Worm (Caenorhabditis elegans): ENCODE data around the gene F45D3.2.

The F45D3.2 gene

ce11 chrV:12517148-12517547 lies 23.7 kb upstream of the F45D3.2 start, which contains the start of gene cal-1:
Gene cal-1, minus strand, starts transcription at chrV:12517248.
- TF ChIP-seq ztf-23 (GFP tag; IDR thresholded peaks at IDR 0.05) (no peak), ztf-29 (GFP tag; IDR thresholded peaks at IDR 0.05) (no peak), T22C8.4 (GFP tag; IDR thresholded peaks at IDR 0.05) (no peak), flt-1 (GFP tag; IDR thresholded peaks at IDR 0.05) (no peak), cog-1 (tag; optimal IDR thresholded peaks at IDR 0.05) (no peak), ref-1 (GFP tag; conservative IDR thresholded peaks at IDR 0.05) (no peak), tab-1 (GFP tag; IDR thresholded peaks at IDR 0.05) (no peak)

ce11 chrV:12517757-12518156 lies 23.1 kb upstream of the F45D3.2 start:
- TF ChIP-seq ztf-23 (GFP tag; IDR thresholded peaks at IDR 0.05) (no peak), T22C8.4 (GFP tag; IDR thresholded peaks at IDR 0.05) (no peak), klf-2 (GFP tag; conservative IDR thresholded peaks at IDR 0.05) (no peak), ztf-29 (GFP tag; IDR thresholded peaks at IDR 0.05) (no peak), ref-1 (GFP tag; conservative IDR thresholded peaks at IDR 0.05) (no peak), med-1 (GFP tag; optimal IDR thresholded peaks at IDR 0.05; ENCODE audit: insufficient read depth) (no peak), flt-1 (GFP tag; IDR thresholded peaks at IDR 0.05) (no peak), tab-1 (GFP tag; IDR thresholded peaks at IDR 0.05) (no peak), cog-1 (tag; optimal IDR thresholded peaks at IDR 0.05) (no peak)

- TF ChIP-seq flt-1 (GFP tag; IDR thresholded peaks at IDR 0.05) (no peak), ref-1 (GFP tag; conservative IDR thresholded peaks at IDR 0.05) (no peak), ztf-29 (GFP tag; IDR thresholded peaks at IDR 0.05) (no peak), T22C8.4 (GFP tag; IDR thresholded peaks at IDR 0.05) (no peak), tab-1 (GFP tag; IDR thresholded peaks at IDR 0.05) (no peak), klf-2 (GFP tag; conservative IDR thresholded peaks at IDR 0.05) (no peak), ztf-23 (GFP tag; IDR thresholded peaks at IDR 0.05) (no peak), cog-1 (tag; optimal IDR thresholded peaks at IDR 0.05) (no peak), med-1 (GFP tag; optimal IDR thresholded peaks at IDR 0.05; ENCODE audit: insufficient read depth) (no peak)
Measured at ce11 chrV:12518770-12519169, 22.1 kb upstream of the F45D3.2 start.

- TF ChIP-seq flt-1 (GFP tag; IDR thresholded peaks at IDR 0.05) (no peak), klf-2 (GFP tag; conservative IDR thresholded peaks at IDR 0.05) (no peak), T22C8.4 (GFP tag; IDR thresholded peaks at IDR 0.05) (no peak), tab-1 (GFP tag; IDR thresholded peaks at IDR 0.05) (no peak), cog-1 (tag; optimal IDR thresholded peaks at IDR 0.05) (no peak), ref-1 (GFP tag; conservative IDR thresholded peaks at IDR 0.05) (no peak), med-1 (GFP tag; optimal IDR thresholded peaks at IDR 0.05; ENCODE audit: insufficient read depth) (no peak), ztf-23 (GFP tag; IDR thresholded peaks at IDR 0.05) (no peak), ztf-29 (GFP tag; IDR thresholded peaks at IDR 0.05) (no peak)
Measured at ce11 chrV:12523356-12523755, 17.5 kb upstream of the F45D3.2 start.

- TF ChIP-seq klf-2 (GFP tag; conservative IDR thresholded peaks at IDR 0.05) (no peak), ref-1 (GFP tag; conservative IDR thresholded peaks at IDR 0.05) (no peak), ztf-23 (GFP tag; IDR thresholded peaks at IDR 0.05) (no peak), med-1 (GFP tag; optimal IDR thresholded peaks at IDR 0.05; ENCODE audit: insufficient read depth) (no peak), tab-1 (GFP tag; IDR thresholded peaks at IDR 0.05) (no peak), cog-1 (tag; optimal IDR thresholded peaks at IDR 0.05) (no peak), flt-1 (GFP tag; IDR thresholded peaks at IDR 0.05) (no peak), ztf-29 (GFP tag; IDR thresholded peaks at IDR 0.05) (no peak), T22C8.4 (GFP tag; IDR thresholded peaks at IDR 0.05) (no peak)
Measured at ce11 chrV:12525526-12525925, 15.3 kb upstream of the F45D3.2 start, which contains the start of gene dyf-4. Gene dyf-4, minus strand, starts transcription at chrV:12525738.

ce11 chrV:12526124-12526523 lies 14.7 kb upstream of the F45D3.2 start:
- TF ChIP-seq flt-1 (GFP tag; IDR thresholded peaks at IDR 0.05) (no peak), ztf-29 (GFP tag; IDR thresholded peaks at IDR 0.05) (no peak), ztf-23 (GFP tag; IDR thresholded peaks at IDR 0.05) (no peak), tab-1 (GFP tag; IDR thresholded peaks at IDR 0.05) (no peak), med-1 (GFP tag; optimal IDR thresholded peaks at IDR 0.05; ENCODE audit: insufficient read depth) (no peak), cog-1 (tag; optimal IDR thresholded peaks at IDR 0.05) (no peak), T22C8.4 (GFP tag; IDR thresholded peaks at IDR 0.05) (no peak), ref-1 (GFP tag; conservative IDR thresholded peaks at IDR 0.05) (no peak), klf-2 (GFP tag; conservative IDR thresholded peaks at IDR 0.05) (no peak)

ce11 chrV:12526758-12527157 lies 14.1 kb upstream of the F45D3.2 start, which contains the start of gene F45D3.1:
Gene F45D3.1, plus strand, starts transcription at chrV:12527058.
- TF ChIP-seq cog-1 (tag; optimal IDR thresholded peaks at IDR 0.05) (no peak), klf-2 (GFP tag; conservative IDR thresholded peaks at IDR 0.05) (no peak), tab-1 (GFP tag; IDR thresholded peaks at IDR 0.05) (no peak), T22C8.4 (GFP tag; IDR thresholded peaks at IDR 0.05) (no peak), med-1 (GFP tag; optimal IDR thresholded peaks at IDR 0.05; ENCODE audit: insufficient read depth) (no peak), ztf-29 (GFP tag; IDR thresholded peaks at IDR 0.05) (no peak), flt-1 (GFP tag; IDR thresholded peaks at IDR 0.05) (no peak), ztf-23 (GFP tag; IDR thresholded peaks at IDR 0.05) (no peak), ref-1 (GFP tag; conservative IDR thresholded peaks at IDR 0.05) (no peak)

- TF ChIP-seq med-1 (GFP tag; optimal IDR thresholded peaks at IDR 0.05; ENCODE audit: insufficient read depth), result no peak
- TF ChIP-seq klf-2 (GFP tag; conservative IDR thresholded peaks at IDR 0.05), result no peak
- no peak for TF ChIP-seq ztf-29 (GFP tag; IDR thresholded peaks at IDR 0.05)
- no peak for TF ChIP-seq T22C8.4 (GFP tag; IDR thresholded peaks at IDR 0.05)
- TF ChIP-seq ref-1 (GFP tag; conservative IDR thresholded peaks at IDR 0.05), result no peak
- no peak for TF ChIP-seq ztf-23 (GFP tag; IDR thresholded peaks at IDR 0.05)
- no peak for TF ChIP-seq cog-1 (tag; optimal IDR thresholded peaks at IDR 0.05)
- TF ChIP-seq tab-1 (GFP tag; IDR thresholded peaks at IDR 0.05), result no peak
- TF ChIP-seq flt-1 (GFP tag; IDR thresholded peaks at IDR 0.05), result no peak
Measured at ce11 chrV:12528919-12529318, 11.9 kb upstream of the F45D3.2 start.

ce11 chrV:12530129-12530528 lies 10.7 kb upstream of the F45D3.2 start:
- TF ChIP-seq ztf-29 (GFP tag; IDR thresholded peaks at IDR 0.05), result no peak
- TF ChIP-seq ztf-23 (GFP tag; IDR thresholded peaks at IDR 0.05), result no peak
- no peak for TF ChIP-seq ref-1 (GFP tag; conservative IDR thresholded peaks at IDR 0.05)
- no peak for TF ChIP-seq flt-1 (GFP tag; IDR thresholded peaks at IDR 0.05)
- no peak for TF ChIP-seq klf-2 (GFP tag; conservative IDR thresholded peaks at IDR 0.05)
- no peak for TF ChIP-seq med-1 (GFP tag; optimal IDR thresholded peaks at IDR 0.05; ENCODE audit: insufficient read depth)
- TF ChIP-seq tab-1 (GFP tag; IDR thresholded peaks at IDR 0.05), result no peak
- TF ChIP-seq T22C8.4 (GFP tag; IDR thresholded peaks at IDR 0.05), result no peak

ce11 chrV:12531084-12531483 lies 9.8 kb upstream of the F45D3.2 start:
- TF ChIP-seq ref-1 (GFP tag; conservative IDR thresholded peaks at IDR 0.05), result no peak
- TF ChIP-seq ztf-23 (GFP tag; IDR thresholded peaks at IDR 0.05), result no peak
- TF ChIP-seq cog-1 (tag; optimal IDR thresholded peaks at IDR 0.05), result no peak
- no peak for TF ChIP-seq klf-2 (GFP tag; conservative IDR thresholded peaks at IDR 0.05)
- no peak for TF ChIP-seq ztf-29 (GFP tag; IDR thresholded peaks at IDR 0.05)
- no peak for TF ChIP-seq tab-1 (GFP tag; IDR thresholded peaks at IDR 0.05)
- no peak for TF ChIP-seq flt-1 (GFP tag; IDR thresholded peaks at IDR 0.05)
- TF ChIP-seq T22C8.4 (GFP tag; IDR thresholded peaks at IDR 0.05), result no peak
- TF ChIP-seq med-1 (GFP tag; optimal IDR thresholded peaks at IDR 0.05; ENCODE audit: insufficient read depth), result no peak

All from whole organism, midembryonic.